Fruit fly (Drosophila melanogaster) whole organism, embryonic: ENCODE data around the gene SP555.

Experiments
- Adf1 ChIP-seq: fragments of 200-800 bp; sonication (Bioruptor generic); IDR thresholded peaks from 2 replicates; pipeline ENCODE4 v1.3.6; 2022; ENCODE audit warnings: missing biosample characterization, missing genetic modification characterization
- CG10462 ChIP-seq: fragments of 200-800 bp; sonication (Bioruptor generic); optimal IDR thresholded peaks from 2 replicates; lab custom pipeline; 2016; ENCODE audit warnings: missing biosample characterization, missing genetic modification characterization
- CG10979 ChIP-seq: fragments of 200-800 bp; sonication (Bioruptor generic); optimal IDR thresholded peaks from 2 replicates; lab custom pipeline; 2018; ENCODE audit warnings: missing biosample characterization, mild to moderate bottlenecking, missing genetic modification characterization, moderate library complexity
- CG11723 ChIP-seq: fragments of 200-800 bp; sonication (Bioruptor generic); optimal IDR thresholded peaks from 2 replicates; lab custom pipeline; 2017; ENCODE audit warnings: missing biosample characterization, mild to moderate bottlenecking, missing genetic modification characterization
- CG12219 ChIP-seq: fragments of 200-800 bp; sonication (Bioruptor generic); optimal IDR thresholded peaks from 3 replicates; lab custom pipeline; 2018; ENCODE audit warnings: missing biosample characterization, mild to moderate bottlenecking, missing genetic modification characterization
- CG12769 ChIP-seq: fragments of 200-800 bp; sonication (Bioruptor generic); optimal IDR thresholded peaks from 2 replicates; lab custom pipeline; 2019; ENCODE audit warnings: missing biosample characterization, mild to moderate bottlenecking, missing genetic modification characterization, moderate library complexity
- CG13123 ChIP-seq: fragments of 200-800 bp; sonication (Bioruptor generic); optimal IDR thresholded peaks from 2 replicates; lab custom pipeline; 2016; ENCODE audit warnings: missing biosample characterization, missing genetic modification characterization
- CG14667 ChIP-seq: fragments of 200-800 bp; sonication (Bioruptor generic); IDR thresholded peaks from 2 replicates; pipeline ENCODE4 v1.3.6; 2022; ENCODE audit warnings: missing biosample characterization, missing genetic modification characterization
- CG17328 ChIP-seq: fragments of 200-800 bp; sonication (Bioruptor generic); IDR thresholded peaks from 2 replicates; pipeline ENCODE4 v1.3.6; 2022; ENCODE audit warnings: missing biosample characterization, missing genetic modification characterization
- CG17361 ChIP-seq: fragments of 200-800 bp; sonication (Bioruptor generic); IDR thresholded peaks from 3 replicates; pipeline ENCODE4 v1.3.6; 2022; ENCODE audit warnings: missing biosample characterization, missing genetic modification characterization
- CG1792 ChIP-seq: fragments of 200-800 bp; sonication (Bioruptor generic); optimal IDR thresholded peaks from 2 replicates; lab custom pipeline; 2016; ENCODE audit warnings: missing biosample characterization, missing genetic modification characterization
- CG18011 ChIP-seq: fragments of 200-800 bp; sonication (Bioruptor generic); optimal IDR thresholded peaks from 2 replicates; lab custom pipeline; 2017; ENCODE audit warnings: missing biosample characterization, missing genetic modification characterization, mild to moderate bottlenecking, moderate library complexity, missing genotype
- CG2199 ChIP-seq: fragments of 200-800 bp; sonication (Bioruptor generic); IDR thresholded peaks from 3 replicates; pipeline ENCODE4 v1.3.6; 2022; ENCODE audit warnings: missing biosample characterization, missing genetic modification characterization
- CG32772 ChIP-seq: fragments of 200-800 bp; sonication (Bioruptor generic); IDR thresholded peaks from 2 replicates; pipeline ENCODE4 v1.3.6; 2022; ENCODE audit warnings: missing biosample characterization, missing genetic modification characterization
- CG6654 ChIP-seq: fragments of 200-800 bp; sonication (Bioruptor generic); optimal IDR thresholded peaks from 2 replicates; lab custom pipeline; 2017; ENCODE audit warnings: missing biosample characterization, mild to moderate bottlenecking, missing genetic modification characterization
- CG8765 ChIP-seq: fragments of 200-800 bp; sonication (Bioruptor generic); IDR thresholded peaks from 2 replicates; pipeline ENCODE4 v1.3.6; 2022; ENCODE audit warnings: missing biosample characterization, missing genetic modification characterization
- D ChIP-seq, 2 experiments: fragments of 200-800 bp in 1 of 2; fragments of >200 bp in 1 of 2; sonication (Bioruptor generic) in 1 of 2; optimal IDR thresholded peaks; 2 replicates in 1 of 2; 3 replicates in 1 of 2; lab custom pipeline; 2017; ENCODE audit warnings: mild to moderate bottlenecking in 1 of 2, missing biosample characterization in 1 of 2, missing genetic modification characterization in 1 of 2, missing genetic modification reagents in 1 of 2
- Dref ChIP-seq: fragments of 200-800 bp; sonication (Bioruptor generic); IDR thresholded peaks from 2 replicates; pipeline ENCODE4 v1.3.6; 2022; ENCODE audit warnings: missing biosample characterization, missing genetic modification characterization
- ERR ChIP-seq: fragments of 200-800 bp; sonication (Bioruptor generic); optimal IDR thresholded peaks from 2 replicates; lab custom pipeline; 2016; ENCODE audit warnings: missing biosample characterization, missing genetic modification characterization
- H2.0 ChIP-seq: fragments of 200-800 bp; sonication (Bioruptor generic); IDR thresholded peaks from 2 replicates; pipeline ENCODE4 v1.3.6; 2022; ENCODE audit warnings: missing biosample characterization, missing genetic modification characterization
- Hsf ChIP-seq: fragments of 200-800 bp; sonication (Bioruptor generic); optimal IDR thresholded peaks from 3 replicates; lab custom pipeline; 2016; ENCODE audit warnings: missing biosample characterization, missing genetic modification characterization
- MBD-R2 ChIP-seq: fragments of 200-800 bp; sonication (Bioruptor generic); IDR thresholded peaks from 2 replicates; pipeline ENCODE4 v1.3.6; 2022; ENCODE audit warnings: missing biosample characterization, missing genetic modification characterization
- Med ChIP-seq: fragments of 200-800 bp; sonication (Bioruptor generic); peaks from one replicate; lab custom pipeline; 2016; ENCODE audit warnings: missing biosample characterization, missing genetic modification characterization, mild to moderate bottlenecking, inconsistent platforms, moderate library complexity
- Myb ChIP-seq: fragments of 200-800 bp; sonication (Bioruptor generic); optimal IDR thresholded peaks from 2 replicates; lab custom pipeline; 2016; ENCODE audit warnings: missing biosample characterization, missing genetic modification characterization
- NK7.1 ChIP-seq: fragments of 200-800 bp; sonication (Bioruptor generic); optimal IDR thresholded peaks from 3 replicates; lab custom pipeline; 2016; ENCODE audit warnings: missing biosample characterization, missing genetic modification characterization
- Trl ChIP-seq, 3 experiments: fragments of >200 bp in 2 of 3; fragments of 200-800 bp in 1 of 3; sonication (Bioruptor generic) in 1 of 3; optimal IDR thresholded peaks; 2 replicates in 1 of 3; 3 replicates in 2 of 3; lab custom pipeline; 2016 to 2017; ENCODE audit warnings: missing biosample characterization in 1 of 3, missing genetic modification characterization in 1 of 3
- aop ChIP-seq: fragments of 200-800 bp; sonication (Bioruptor generic); IDR thresholded peaks from 2 replicates; pipeline ENCODE4 v1.3.6; 2022; ENCODE audit warnings: missing biosample characterization, missing genetic modification characterization
- bbx ChIP-seq: fragments of 200-800 bp; sonication (Bioruptor generic); IDR thresholded peaks from 2 replicates; pipeline ENCODE4 v1.3.6; 2022; ENCODE audit warnings: missing biosample characterization, missing genetic modification characterization; ENCODE audit not compliant: partially characterized antibody
- cad ChIP-seq: fragments of >200 bp; optimal IDR thresholded peaks from 2 replicates; lab custom pipeline; 2017; ENCODE audit warnings: missing biosample characterization, missing genetic modification characterization
- chif ChIP-seq, 2 experiments: fragments of 200-800 bp; sonication (Bioruptor generic); optimal IDR thresholded peaks; 3 replicates each; lab custom pipeline; 2016; ENCODE audit warnings: missing biosample characterization in 2 of 2, missing genetic modification characterization in 2 of 2
- ci ChIP-seq: fragments of 200-800 bp; sonication (Bioruptor generic); IDR thresholded peaks from 3 replicates; pipeline ENCODE4 v1.3.6; 2022; ENCODE audit warnings: missing biosample characterization, missing genetic modification characterization
- exex ChIP-seq: fragments of 200-800 bp; sonication (Bioruptor generic); optimal IDR thresholded peaks from 4 replicates; lab custom pipeline; 2018; ENCODE audit warnings: missing biosample characterization, mild to moderate bottlenecking, missing genetic modification characterization, moderate library complexity
- grau ChIP-seq: fragments of 200-800 bp; optimal IDR thresholded peaks from 3 replicates; lab custom pipeline; 2019; ENCODE audit warnings: missing biosample characterization, mild to moderate bottlenecking, missing genetic modification characterization, moderate library complexity
- ken ChIP-seq: fragments of 200-800 bp; sonication (Bioruptor generic); IDR thresholded peaks from 3 replicates; pipeline ENCODE4 v1.3.6; 2022; ENCODE audit warnings: missing biosample characterization, missing genetic modification characterization
- lmd ChIP-seq: fragments of 200-800 bp; sonication (Bioruptor generic); IDR thresholded peaks from 2 replicates; pipeline ENCODE4 v1.3.6; 2022; ENCODE audit warnings: missing biosample characterization, missing genetic modification characterization
- mld ChIP-seq: fragments of 200-800 bp; sonication (Bioruptor generic); IDR thresholded peaks from 3 replicates; pipeline ENCODE4 v1.3.6; 2022; ENCODE audit warnings: missing biosample characterization, missing genetic modification characterization; ENCODE audit not compliant: partially characterized antibody
- sd ChIP-seq: fragments of 200-800 bp; sonication (Bioruptor generic); optimal IDR thresholded peaks from 3 replicates; lab custom pipeline; 2018; ENCODE audit warnings: missing biosample characterization, mild to moderate bottlenecking, missing genetic modification characterization, moderate library complexity
- sima ChIP-seq: fragments of 200-800 bp; sonication (Bioruptor generic); optimal IDR thresholded peaks from 2 replicates; lab custom pipeline; 2016; ENCODE audit warnings: missing biosample characterization, missing genetic modification characterization
- slbo ChIP-seq: fragments of 200-800 bp; sonication (Bioruptor generic); IDR thresholded peaks from 2 replicates; pipeline ENCODE4 v1.3.6; 2022; ENCODE audit warnings: missing biosample characterization, missing genetic modification characterization
- tna ChIP-seq: fragments of 200-800 bp; sonication (Bioruptor generic); IDR thresholded peaks from 2 replicates; pipeline ENCODE4 v1.3.6; 2022; ENCODE audit warnings: missing biosample characterization, missing genetic modification characterization; ENCODE audit not compliant: partially characterized antibody
- toy ChIP-seq: fragments of 200-800 bp; sonication (Bioruptor generic); IDR thresholded peaks from 2 replicates; pipeline ENCODE4 v1.3.6; 2022; ENCODE audit warnings: missing biosample characterization, missing genetic modification characterization
- wdn ChIP-seq: fragments of 200-800 bp; sonication (Bioruptor generic); IDR thresholded peaks from 2 replicates; pipeline ENCODE4 v1.3.6; 2022; ENCODE audit warnings: missing biosample characterization, missing genetic modification characterization
- wor ChIP-seq: fragments of 200-800 bp; sonication (Bioruptor generic); IDR thresholded peaks from 2 replicates; pipeline ENCODE4 v1.3.6; 2022; ENCODE audit warnings: missing biosample characterization, missing genetic modification characterization

Gene SP555

DNA sequence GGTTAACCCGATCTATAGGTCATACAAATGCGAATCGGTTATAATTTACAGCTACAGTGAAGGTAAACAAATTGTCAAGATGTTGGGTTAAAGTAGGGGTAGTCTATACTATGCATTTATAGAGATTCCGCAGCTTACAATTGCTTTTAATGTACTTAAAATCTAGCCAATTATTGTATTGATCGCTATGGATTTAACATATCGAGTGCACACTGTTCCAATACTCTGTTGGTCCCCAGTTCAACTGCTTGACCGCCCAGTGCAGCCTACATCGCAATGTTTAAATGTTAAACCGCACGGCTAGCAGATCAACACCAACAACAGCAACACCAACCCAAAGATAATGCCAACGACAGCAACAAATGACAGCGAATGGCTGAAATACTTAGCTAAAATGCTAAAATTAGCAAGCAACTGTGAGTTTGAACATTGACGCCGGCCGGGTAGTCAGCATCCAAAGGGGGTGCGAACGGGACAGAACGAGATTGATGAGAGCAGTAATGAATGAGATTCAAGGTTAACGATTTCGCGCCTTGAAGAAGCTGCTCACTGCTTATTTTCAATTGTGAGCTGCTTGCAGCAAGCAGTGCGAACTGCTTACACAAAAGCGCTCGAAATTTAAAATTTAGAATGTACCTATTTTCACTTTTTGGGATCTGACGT is 36.5 kb upstream of the SP555 start (continued):
- TF ChIP-seq CG10462 (GFP tag; lab: Kevin White, UChicago) (no peak), Hsf (GFP tag; lab: Kevin White, UChicago) (no peak), D (optimal IDR thresholded peaks at IDR 0.05; lab: Kevin White, UChicago) (peak; percentile 57), D (GFP tag; optimal IDR thresholded peaks at IDR 0.05; lab: Kevin White, UChicago) (no peak), NK7.1 (no peak), bbx (GFP tag; lab: Robert Waterston, UW) (peak; percentile 13; the same call in 1 of the 2 replicates), CG17328 (peak; percentile 64), sd (tag; lab: Kevin White, UChicago) (peak; percentile 75), CG14667 (GFP tag; lab: Robert Waterston, UW) (peak; percentile 24; the same call in 1 of the 2 replicates), CG12769 (tag; lab: Kevin White, UChicago) (peak; percentile 21), ken (GFP tag; lab: Robert Waterston, UW) (peak; percentile 28; the same call in 1 of the 3 replicates), CG13123 (GFP tag; lab: Kevin White, UChicago) (no peak), CG32772 (GFP tag; lab: Robert Waterston, UW) (peak; percentile 47; the same call in 1 of the 2 replicates), Myb (GFP tag; lab: Kevin White, UChicago) (peak; percentile 77), CG10979 (no peak), CG17361 (GFP tag; lab: Robert Waterston, UW) (peak; percentile 5; the same call in 1 of the 3 replicates), tna (GFP tag; lab: Robert Waterston, UW) (peak; percentile 19; the same call in 1 of the 2 replicates), ERR (GFP tag; lab: Kevin White, UChicago) (peak; percentile 49), CG11723 (GFP tag; lab: Kevin White, UChicago) (no peak), wor (0 out of 2 replicates have a peak, but pooled peaks have one; percentile 12), CG2199 (peak; percentile 93), MBD-R2 (peak; percentile 47; the same call in 1 of the 2 replicates), chif (GFP tag; optimal IDR thresholded peaks at IDR 0.05; lab: Kevin White, UChicago) (no peak), lmd (peak; percentile 20)

dm6 chr2L:5001582-5001929 is 36.0 kb upstream of the SP555 start:
- TF ChIP-seq exex (tag; lab: Kevin White, UChicago) = peak; percentile 21
- peak in 1 of 2 experiments; percentile 3 for TF ChIP-seq Trl (optimal IDR thresholded peaks at IDR 0.05; lab: Kevin White, UChicago)
- no peak for TF ChIP-seq Trl (GFP tag; optimal IDR thresholded peaks at IDR 0.05; lab: Kevin White, UChicago)
- TF ChIP-seq sima = no peak
- TF ChIP-seq CG1792 (GFP tag; lab: Kevin White, UChicago) = no peak
- TF ChIP-seq CG12219 = no peak
- no peak for TF ChIP-seq CG18011 (GFP tag; lab: Kevin White, UChicago)
- TF ChIP-seq H2.0 (GFP tag; lab: Robert Waterston, UW) = no peak
- TF ChIP-seq aop (GFP tag; lab: Robert Waterston, UW) = no peak

dm6 chr2L:5002031-5002430 is 35.5 kb upstream of the SP555 start:
- TF ChIP-seq Adf1 (GFP tag; lab: Robert Waterston, UW) (no peak), CG6654 (GFP tag; lab: Kevin White, UChicago) (peak; percentile 92), toy (GFP tag; lab: Robert Waterston, UW) (peak; percentile 41; the same call in 1 of the 2 replicates), CG8765 (GFP tag; lab: Robert Waterston, UW) (no peak), slbo (0 out of 2 replicates have a peak, but pooled peaks have one; percentile 5), cad (peak; percentile 33), wdn (GFP tag; lab: Robert Waterston, UW) (0 out of 2 replicates have a peak, but pooled peaks have one; percentile 17), grau (no peak), Med (GFP tag; lab: Kevin White, UChicago) (peak; percentile 40), ci (GFP tag; lab: Robert Waterston, UW) (no peak), mld (no peak), Dref (no peak)
